Fruit fly (Drosophila melanogaster) whole organism, prepupa: ENCODE measurements around the gene goe.

Experiments used
- Blimp-1 ChIP-seq: fragments of 200-800 bp; sonication (Bioruptor generic); optimal IDR thresholded peaks from 3 replicates; lab custom pipeline; 2017; ENCODE audit warnings: missing biosample characterization, missing genetic modification characterization, mild to moderate bottlenecking, moderate library complexity, missing genetic modification reagents
- CG10631 ChIP-seq: fragments of 200-800 bp; sonication (Bioruptor generic); optimal IDR thresholded peaks from 2 replicates; lab custom pipeline; 2016; ENCODE audit warnings: missing biosample characterization, missing genetic modification characterization
- CG10669 ChIP-seq: fragments of 200-800 bp; sonication (Bioruptor generic); optimal IDR thresholded peaks from 3 replicates; lab custom pipeline; 2018; ENCODE audit warnings: missing biosample characterization, mild to moderate bottlenecking, missing genetic modification characterization, moderate library complexity
- CG11294 ChIP-seq: fragments of 200-800 bp; sonication (Bioruptor generic); IDR thresholded peaks from 2 replicates; pipeline ENCODE4 v1.3.6; 2022; ENCODE audit warnings: missing biosample characterization, missing genetic modification characterization
- CG15336 ChIP-seq: fragments of 200-800 bp; sonication (Bioruptor generic); IDR thresholded peaks from 2 replicates; pipeline ENCODE4 v1.3.6; 2022; ENCODE audit warnings: missing biosample characterization, missing genetic modification characterization
- CG1621 ChIP-seq: fragments of 200-800 bp; sonication (Bioruptor generic); optimal IDR thresholded peaks from 3 replicates; lab custom pipeline; 2018; ENCODE audit warnings: missing biosample characterization, mild to moderate bottlenecking, missing genetic modification characterization
- CG16779 ChIP-seq: fragments of 200-800 bp; sonication (Bioruptor generic); optimal IDR thresholded peaks from 3 replicates; lab custom pipeline; 2017; ENCODE audit warnings: missing biosample characterization, mild to moderate bottlenecking, missing genetic modification characterization
- CG31627 ChIP-seq: fragments of 200-800 bp; sonication (Bioruptor generic); optimal IDR thresholded peaks from 3 replicates; lab custom pipeline; 2016; ENCODE audit warnings: missing biosample characterization, missing genetic modification characterization
- CG32006 ChIP-seq: fragments of 200-800 bp; sonication (Bioruptor generic); optimal IDR thresholded peaks from 3 replicates; lab custom pipeline; 2017; ENCODE audit warnings: missing biosample characterization, mild to moderate bottlenecking, missing genetic modification characterization
- CG34406 ChIP-seq: fragments of 200-800 bp; sonication (Bioruptor generic); optimal IDR thresholded peaks from 3 replicates; lab custom pipeline; 2016; ENCODE audit warnings: missing biosample characterization, missing genetic modification characterization
- CG4318 ChIP-seq: fragments of 200-800 bp; sonication (Bioruptor generic); optimal IDR thresholded peaks from 3 replicates; lab custom pipeline; 2017; ENCODE audit warnings: missing biosample characterization, mild to moderate bottlenecking, missing genetic modification characterization
- CG6163 ChIP-seq: fragments of 200-800 bp; sonication (Bioruptor generic); IDR thresholded peaks from 3 replicates; pipeline ENCODE4 v1.3.6; 2022; ENCODE audit warnings: missing biosample characterization, missing genetic modification characterization
- CG6276 ChIP-seq: fragments of 200-800 bp; sonication (Bioruptor generic); optimal IDR thresholded peaks from 2 replicates; lab custom pipeline; 2017; ENCODE audit warnings: missing biosample characterization, mild to moderate bottlenecking, missing genetic modification characterization
- CG6792 ChIP-seq: fragments of 200-800 bp; sonication (Bioruptor generic); optimal IDR thresholded peaks from 3 replicates; lab custom pipeline; 2016; ENCODE audit warnings: missing biosample characterization, missing genetic modification characterization
- CG6808 ChIP-seq: fragments of 200-800 bp; sonication (Bioruptor generic); optimal IDR thresholded peaks from 3 replicates; lab custom pipeline; 2017; ENCODE audit warnings: missing biosample characterization, missing genetic modification characterization, mild to moderate bottlenecking, moderate library complexity, missing genetic modification reagents
- CG7368 ChIP-seq: fragments of 200-800 bp; sonication (Bioruptor generic); optimal IDR thresholded peaks from 3 replicates; lab custom pipeline; 2016; ENCODE audit warnings: missing biosample characterization, missing genetic modification characterization
- CG8119 ChIP-seq: fragments of 200-800 bp; sonication (Bioruptor generic); IDR thresholded peaks from 3 replicates; pipeline ENCODE4 v1.3.6; 2022; ENCODE audit warnings: missing biosample characterization, missing genetic modification characterization
- CG8319 ChIP-seq: fragments of 200-800 bp; sonication (Bioruptor generic); optimal IDR thresholded peaks from 3 replicates; lab custom pipeline; 2016; ENCODE audit warnings: missing biosample characterization, missing genetic modification characterization
- CG8632 ChIP-seq: fragments of 200-800 bp; sonication (Bioruptor generic); optimal IDR thresholded peaks from 3 replicates; lab custom pipeline; 2016; ENCODE audit warnings: missing biosample characterization, missing genetic modification characterization
- Eip75B ChIP-seq: fragments of 200-800 bp; sonication (Bioruptor generic); optimal IDR thresholded peaks from 3 replicates; lab custom pipeline; 2016; ENCODE audit warnings: missing biosample characterization, missing genetic modification characterization
- Eip78C ChIP-seq: fragments of 200-800 bp; sonication (Bioruptor generic); peaks from one replicate; lab custom pipeline; 2016; ENCODE audit warnings: missing biosample characterization, missing genetic modification characterization
- Eip93F ChIP-seq: fragments of 200-800 bp; sonication (Bioruptor generic); optimal IDR thresholded peaks from 2 replicates; lab custom pipeline; 2016; ENCODE audit warnings: missing biosample characterization, mild to moderate bottlenecking, missing genetic modification characterization
- Ets96B ChIP-seq: fragments of 200-800 bp; optimal IDR thresholded peaks from 2 replicates; lab custom pipeline; 2019; ENCODE audit warnings: missing biosample characterization, mild to moderate bottlenecking, missing genetic modification characterization, moderate library complexity
- Gug ChIP-seq: fragments of 200-800 bp; sonication (Bioruptor generic); IDR thresholded peaks from 2 replicates; pipeline ENCODE4 v1.3.6; 2022; ENCODE audit warnings: missing biosample characterization, missing genetic modification characterization
- Hr38 ChIP-seq: sonication (Bioruptor generic); optimal IDR thresholded peaks from 2 replicates; lab custom pipeline; 2016; ENCODE audit warnings: missing biosample characterization, missing genetic modification characterization
- Hr39 ChIP-seq: fragments of 200-800 bp; sonication (Bioruptor generic); optimal IDR thresholded peaks from 2 replicates; lab custom pipeline; 2016; ENCODE audit warnings: missing biosample characterization, missing genetic modification characterization
- Hr4 ChIP-seq: fragments of 200-800 bp; sonication (Bioruptor generic); optimal IDR thresholded peaks from 3 replicates; lab custom pipeline; 2016; ENCODE audit warnings: missing biosample characterization, missing genetic modification characterization
- Lpt ChIP-seq: fragments of 200-800 bp; sonication (Bioruptor generic); optimal IDR thresholded peaks from 3 replicates; lab custom pipeline; 2016; ENCODE audit warnings: missing biosample characterization, missing genetic modification characterization
- Met ChIP-seq: fragments of 200-800 bp; sonication (Bioruptor generic); optimal IDR thresholded peaks from 3 replicates; lab custom pipeline; 2016; ENCODE audit warnings: missing biosample characterization, missing genetic modification characterization
- OdsH ChIP-seq: fragments of 200-800 bp; sonication (Bioruptor generic); optimal IDR thresholded peaks from 3 replicates; lab custom pipeline; 2016; ENCODE audit warnings: missing biosample characterization, missing genetic modification characterization
- Smox ChIP-seq: fragments of 200-800 bp; sonication (Bioruptor generic); optimal IDR thresholded peaks from 3 replicates; lab custom pipeline; 2016; ENCODE audit warnings: missing biosample characterization, missing genetic modification characterization
- Sox102F ChIP-seq: fragments of 200-800 bp; sonication (Bioruptor generic); optimal IDR thresholded peaks from 2 replicates; lab custom pipeline; 2016; ENCODE audit warnings: missing biosample characterization, mild to moderate bottlenecking, missing genetic modification characterization
- achi ChIP-seq: fragments of 200-800 bp; sonication (Bioruptor generic); optimal IDR thresholded peaks from 3 replicates; lab custom pipeline; 2016; ENCODE audit warnings: missing biosample characterization, missing genetic modification characterization
- acj6 ChIP-seq: fragments of 200-800 bp; sonication (Bioruptor generic); optimal IDR thresholded peaks from 3 replicates; lab custom pipeline; 2016; ENCODE audit warnings: missing biosample characterization, missing genetic modification characterization
- cyc ChIP-seq: fragments of 200-800 bp; sonication (Bioruptor generic); optimal IDR thresholded peaks from 3 replicates; lab custom pipeline; 2016; ENCODE audit warnings: missing biosample characterization, missing genetic modification characterization
- dac ChIP-seq: fragments of 200-800 bp; sonication (Bioruptor generic); optimal IDR thresholded peaks from 2 replicates; lab custom pipeline; 2017; ENCODE audit warnings: missing biosample characterization, mild to moderate bottlenecking, missing genetic modification characterization
- eg ChIP-seq: fragments of 200-800 bp; sonication (Bioruptor generic); IDR thresholded peaks from 3 replicates; pipeline ENCODE4 v1.3.6; 2022; ENCODE audit warnings: missing biosample characterization, missing genetic modification characterization
- esn ChIP-seq: fragments of 200-800 bp; sonication (Bioruptor generic); optimal IDR thresholded peaks from 2 replicates; lab custom pipeline; 2016; ENCODE audit warnings: missing biosample characterization, mild to moderate bottlenecking, missing genetic modification characterization, moderate library complexity
- fd59A ChIP-seq: fragments of 200-800 bp; sonication (Bioruptor generic); optimal IDR thresholded peaks from 2 replicates; lab custom pipeline; 2017; ENCODE audit warnings: missing biosample characterization, mild to moderate bottlenecking, missing genetic modification characterization, missing genetic modification reagents
- fkh ChIP-seq: fragments of 200-800 bp; sonication (Bioruptor generic); optimal IDR thresholded peaks from 3 replicates; lab custom pipeline; 2017; ENCODE audit warnings: missing biosample characterization, mild to moderate bottlenecking, missing genetic modification characterization, moderate library complexity
- lz ChIP-seq: fragments of 200-800 bp; sonication (Bioruptor generic); optimal IDR thresholded peaks from 3 replicates; lab custom pipeline; 2016; ENCODE audit warnings: missing biosample characterization, missing genetic modification characterization
- net ChIP-seq: fragments of 200-800 bp; sonication (Bioruptor generic); optimal IDR thresholded peaks from 3 replicates; lab custom pipeline; 2016; ENCODE audit warnings: missing biosample characterization, missing genetic modification characterization
- salr ChIP-seq, 2 experiments: fragments of 200-800 bp; sonication (Bioruptor generic); optimal IDR thresholded peaks; 3 replicates each; lab custom pipeline; 2016 to 2018; ENCODE audit warnings: missing biosample characterization in 2 of 2, missing genetic modification characterization in 2 of 2, mild to moderate bottlenecking in 1 of 2
- spab ChIP-seq: fragments of 200-800 bp; sonication (Bioruptor generic); optimal IDR thresholded peaks from 2 replicates; lab custom pipeline; 2017; ENCODE audit warnings: missing biosample characterization, mild to moderate bottlenecking, missing genetic modification characterization, missing genetic modification reagents
- ss ChIP-seq, 2 experiments: fragments of 200-800 bp; sonication (Bioruptor generic); optimal IDR thresholded peaks; 2 replicates in 1 of 2; 3 replicates in 1 of 2; lab custom pipeline; 2017 to 2018; ENCODE audit warnings: mild to moderate bottlenecking in 2 of 2, missing biosample characterization in 2 of 2, missing genetic modification characterization in 2 of 2, moderate library complexity in 1 of 2
- svp ChIP-seq: fragments of 200-800 bp; sonication (Bioruptor generic); peaks from one replicate; lab custom pipeline; 2016; ENCODE audit warnings: missing biosample characterization, missing genetic modification characterization
- topi ChIP-seq: fragments of 200-800 bp; sonication (Bioruptor generic); optimal IDR thresholded peaks from 3 replicates; lab custom pipeline; 2016; ENCODE audit warnings: missing biosample characterization, missing genetic modification characterization
- vri ChIP-seq: fragments of 200-800 bp; sonication (Bioruptor generic); optimal IDR thresholded peaks from 3 replicates; lab custom pipeline; 2016; ENCODE audit warnings: missing biosample characterization, mild to moderate bottlenecking, missing genetic modification characterization

goe gene

DNA sequence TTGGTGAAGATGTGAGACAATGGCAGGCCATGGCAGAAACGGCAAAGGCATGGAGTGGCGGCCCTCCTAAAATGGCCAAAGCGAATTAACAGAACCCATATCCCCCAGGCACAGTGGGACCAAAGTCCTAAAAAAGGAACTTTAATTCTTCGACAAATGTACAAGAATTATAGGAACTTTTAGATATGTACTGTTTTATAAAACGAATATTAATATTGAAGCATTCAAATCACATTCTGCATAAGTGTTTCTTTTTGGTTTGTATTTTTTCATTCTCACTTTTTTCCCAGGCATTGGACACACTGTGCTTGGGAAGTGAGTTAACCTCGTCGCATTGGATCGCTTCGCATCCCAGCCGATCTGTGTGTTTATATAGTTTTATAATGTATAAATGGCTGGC lies 13.2 kb upstream of the goe start (continued):
- TF ChIP-seq dac (GFP tag; lab: Kevin White, UChicago) (no peak), Eip75B (GFP tag; lab: Kevin White, UChicago) (peak; percentile 19), eg (GFP tag; lab: Robert Waterston, UW) (no peak), CG10669 (GFP tag; lab: Kevin White, UChicago) (peak; percentile 3), cyc (GFP tag; lab: Kevin White, UChicago) (no peak), spab (GFP tag; lab: Kevin White, UChicago) (peak; percentile 16), Eip93F (no peak), fkh (GFP tag; lab: Kevin White, UChicago) (no peak), CG11294 (GFP tag; lab: Robert Waterston, UW) (no peak), achi (peak; percentile 42), Gug (GFP tag; lab: Robert Waterston, UW) (no peak), Sox102F (GFP tag; lab: Kevin White, UChicago) (peak; percentile 26), CG6276 (peak; percentile 24), Hr39 (GFP tag; lab: Kevin White, UChicago) (no peak)
- TF ChIP-seq, all 60 proteins: peak for 35

DNA sequence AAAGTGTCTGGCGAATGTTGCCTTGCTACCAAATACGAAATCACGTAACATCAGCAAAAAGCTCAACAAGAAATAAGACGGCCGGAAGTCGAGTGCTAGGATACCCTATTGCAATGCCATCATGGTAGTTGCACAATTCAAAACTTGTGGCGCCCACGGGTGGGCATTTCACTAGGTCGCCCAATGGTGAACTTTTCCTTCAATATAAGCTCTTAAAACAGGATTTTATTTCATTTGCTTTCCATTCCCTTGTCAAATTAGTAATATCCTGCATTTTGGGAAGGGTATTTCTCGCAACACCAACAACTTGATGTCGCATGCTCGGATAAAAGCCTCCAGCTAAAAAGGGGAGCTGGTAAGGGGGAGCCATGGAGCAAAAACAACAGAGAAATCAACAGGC lies 9.8 kb upstream of the goe start:
- TF ChIP-seq lz (GFP tag; lab: Kevin White, UChicago), result peak; percentile 82
- peak; percentile 60 for TF ChIP-seq CG10669 (GFP tag; lab: Kevin White, UChicago)
- TF ChIP-seq Hr4 (GFP tag; lab: Kevin White, UChicago), result peak; percentile 68
- TF ChIP-seq esn (GFP tag; lab: Kevin White, UChicago), result peak; percentile 81
- peak; percentile 19 for TF ChIP-seq CG4318 (GFP tag; lab: Kevin White, UChicago)
- no peak for TF ChIP-seq ss (GFP tag; optimal IDR thresholded peaks at IDR 0.05; lab: Kevin White, UChicago)
- peak; percentile 79 for TF ChIP-seq CG15336 (GFP tag; lab: Robert Waterston, UW)
- TF ChIP-seq Lpt (GFP tag; lab: Kevin White, UChicago), result peak; percentile 47
- peak; percentile 66 for TF ChIP-seq CG34406 (GFP tag; lab: Kevin White, UChicago)
- TF ChIP-seq Blimp-1, result no peak
- peak; percentile 63 for TF ChIP-seq CG32006 (GFP tag; lab: Kevin White, UChicago)
- peak; percentile 77 for TF ChIP-seq CG31627
- peak; percentile 68 for TF ChIP-seq acj6 (GFP tag; lab: Kevin White, UChicago)
- peak; percentile 54 for TF ChIP-seq achi
- no peak for TF ChIP-seq Eip93F
- peak; percentile 81 for TF ChIP-seq topi (GFP tag; lab: Kevin White, UChicago)
- TF ChIP-seq Sox102F (GFP tag; lab: Kevin White, UChicago), result peak; percentile 78
- peak; percentile 66 for TF ChIP-seq CG10631
- peak; percentile 56 for TF ChIP-seq fd59A (GFP tag; lab: Kevin White, UChicago)
- TF ChIP-seq CG8319 (GFP tag; lab: Kevin White, UChicago), result peak; percentile 42
- TF ChIP-seq eg (GFP tag; lab: Robert Waterston, UW), result peak; percentile 63; the same call in 2 of the 3 replicates
- peak; percentile 20 for TF ChIP-seq dac (GFP tag; lab: Kevin White, UChicago)
- TF ChIP-seq salr (GFP tag; optimal IDR thresholded peaks at IDR 0.05; lab: Kevin White, UChicago), result peak in 1 of 2 experiments; percentile 43
- peak; percentile 36 for TF ChIP-seq spab (GFP tag; lab: Kevin White, UChicago)
- TF ChIP-seq Gug (GFP tag; lab: Robert Waterston, UW), result peak; percentile 41; the same call in 1 of the 2 replicates
- TF ChIP-seq Hr39 (GFP tag; lab: Kevin White, UChicago), result peak; percentile 84
- TF ChIP-seq CG8632, result peak; percentile 67
- no peak for TF ChIP-seq CG6808 (GFP tag; lab: Kevin White, UChicago)
- TF ChIP-seq Met (GFP tag; lab: Kevin White, UChicago), result peak; percentile 80
- TF ChIP-seq Smox (GFP tag; lab: Kevin White, UChicago), result peak; percentile 66
- TF ChIP-seq net (GFP tag; lab: Kevin White, UChicago), result peak; percentile 40
- TF ChIP-seq cyc (GFP tag; lab: Kevin White, UChicago), result peak; percentile 78
- peak; percentile 79 for TF ChIP-seq CG6163 (GFP tag; lab: Robert Waterston, UW)
- peak; percentile 89 for TF ChIP-seq svp (GFP tag; lab: Kevin White, UChicago)
- peak; percentile 67 for TF ChIP-seq Ets96B
- TF ChIP-seq OdsH, result peak; percentile 62
- peak; percentile 74 for TF ChIP-seq Eip78C (GFP tag; lab: Kevin White, UChicago)
- TF ChIP-seq CG11294 (GFP tag; lab: Robert Waterston, UW), result 0 out of 2 replicates have a peak, but pooled peaks have one; percentile 37
- peak; percentile 67 for TF ChIP-seq Eip75B (GFP tag; lab: Kevin White, UChicago)
- peak; percentile 72 for TF ChIP-seq CG6792
- peak; percentile 52 for TF ChIP-seq CG7368 (GFP tag; lab: Kevin White, UChicago)
- peak; percentile 5 for TF ChIP-seq CG16779 (tag; lab: Kevin White, UChicago)
- TF ChIP-seq CG8119 (GFP tag; lab: Robert Waterston, UW), result peak; percentile 66
- TF ChIP-seq vri, result peak; percentile 84
- TF ChIP-seq CG1621 (tag; lab: Kevin White, UChicago), result peak; percentile 61
- TF ChIP-seq Hr38, result no peak
